Worm (Caenorhabditis elegans) whole organism, midembryonic: Measurements from ENCODE around the gene spe-18.

Source experiments
- T22C8.4 ChIP-seq: fragments of 200-800 bp; sonication (Bioruptor generic); IDR thresholded peaks from 2 replicates; pipeline ENCODE4 v1.3.6; 2022; ENCODE audit warnings: missing genetic modification characterization, missing compliant biosample characterization
- cog-1 ChIP-seq: sonication (generic microtip); optimal IDR thresholded peaks from 2 replicates; lab custom pipeline; 2016; ENCODE audit warnings: missing genetic modification characterization, missing compliant biosample characterization
- flt-1 ChIP-seq: fragments of 200-800 bp; sonication (Bioruptor generic); IDR thresholded peaks from 2 replicates; pipeline ENCODE4 v1.3.6; 2022; ENCODE audit warnings: missing genetic modification characterization, missing compliant biosample characterization
- klf-2 ChIP-seq: fragments of 200-800 bp; sonication (Bioruptor generic); conservative IDR thresholded peaks from 2 replicates; pipeline ENCODE4 v1.3.6; 2022; ENCODE audit warnings: missing genetic modification reagents, missing genetic modification characterization, missing compliant biosample characterization
- med-1 ChIP-seq: sonication (generic microtip); optimal IDR thresholded peaks from 2 replicates; lab custom pipeline; 2017; ENCODE audit warnings: missing genetic modification characterization, mild to moderate bottlenecking, missing compliant biosample characterization, antibody characterized with exemption, missing genetic modification reagents; ENCODE audit not compliant: insufficient read depth
- ref-1 ChIP-seq: fragments of 200-800 bp; sonication (Bioruptor generic); conservative IDR thresholded peaks from 2 replicates; pipeline ENCODE4 v1.3.6; 2022; ENCODE audit warnings: missing genetic modification reagents, missing genetic modification characterization, missing compliant biosample characterization
- tab-1 ChIP-seq: fragments of 200-800 bp; sonication (Bioruptor generic); IDR thresholded peaks from 2 replicates; pipeline ENCODE4 v1.3.6; 2022; ENCODE audit warnings: missing genetic modification characterization, missing compliant biosample characterization
- ztf-23 ChIP-seq: fragments of 200-800 bp; sonication (Bioruptor generic); IDR thresholded peaks from 2 replicates; pipeline ENCODE4 v1.3.6; 2022; ENCODE audit warnings: missing genetic modification reagents, missing genetic modification characterization, missing compliant biosample characterization
- ztf-29 ChIP-seq: fragments of 200-800 bp; sonication (Bioruptor generic); IDR thresholded peaks from 2 replicates; pipeline ENCODE4 v1.3.6; 2022; ENCODE audit warnings: missing genetic modification reagents, missing genetic modification characterization, missing compliant biosample characterization

The spe-18 gene

ce11 chrII:13130576-13130975 lies 22.6 kb downstream of the spe-18 start:
- TF ChIP-seq cog-1 (tag; lab: Kevin White, UChicago) (no peak), klf-2 (no peak), tab-1 (GFP tag; lab: Robert Waterston, UW) (no peak), flt-1 (no peak), ztf-29 (no peak), T22C8.4 (no peak), ztf-23 (GFP tag; lab: Robert Waterston, UW) (no peak), med-1 (no peak), ref-1 (GFP tag; lab: Robert Waterston, UW) (no peak)

- TF ChIP-seq tab-1 (GFP tag; lab: Robert Waterston, UW) (no peak), ref-1 (GFP tag; lab: Robert Waterston, UW) (no peak), ztf-23 (GFP tag; lab: Robert Waterston, UW) (no peak), klf-2 (no peak), T22C8.4 (no peak), ztf-29 (no peak), med-1 (no peak), cog-1 (tag; lab: Kevin White, UChicago) (no peak), flt-1 (no peak)
These were observed 23.6 kb downstream of the spe-18 start, which contains the start of gene F29C12.6 for ce11 chrII:13129602-13130001. Gene F29C12.6 (plus strand): TSS chrII:13129902.

- no peak for TF ChIP-seq flt-1
- no peak for TF ChIP-seq cog-1 (tag; lab: Kevin White, UChicago)
- no peak for TF ChIP-seq tab-1 (GFP tag; lab: Robert Waterston, UW)
- TF ChIP-seq ztf-29: no peak
- no peak for TF ChIP-seq ref-1 (GFP tag; lab: Robert Waterston, UW)
- no peak for TF ChIP-seq med-1
These were observed 30.5 kb downstream of the spe-18 start, which contains the start of gene bath-45 for ce11 chrII:13122720-13123119. Gene bath-45 (plus strand): TSS chrII:13123020.

- no peak for TF ChIP-seq tab-1 (GFP tag; lab: Robert Waterston, UW)
- no peak for TF ChIP-seq med-1
- peak; percentile 67 for TF ChIP-seq flt-1
- peak; percentile 71 for TF ChIP-seq ztf-23 (GFP tag; lab: Robert Waterston, UW)
- peak; percentile 53 for TF ChIP-seq cog-1 (tag; lab: Kevin White, UChicago)
- TF ChIP-seq ref-1 (GFP tag; lab: Robert Waterston, UW): no peak
- no peak for TF ChIP-seq T22C8.4
- no peak for TF ChIP-seq ztf-29
These were observed 36.1 kb downstream of the spe-18 start, which contains the start of gene gfm-1 for ce11 chrII:13117135-13117534. Gene gfm-1 (plus strand): TSS chrII:13117483.

- TF ChIP-seq flt-1 (no peak), cog-1 (tag; lab: Kevin White, UChicago) (no peak), T22C8.4 (no peak), med-1 (no peak), ztf-29 (no peak), klf-2 (no peak), ztf-23 (GFP tag; lab: Robert Waterston, UW) (no peak), tab-1 (GFP tag; lab: Robert Waterston, UW) (no peak), ref-1 (GFP tag; lab: Robert Waterston, UW) (no peak)
These were observed 36.5 kb downstream of the spe-18 start, which contains the start of gene rict-1 for ce11 chrII:13116710-13117109. Gene rict-1 (minus strand): TSS chrII:13116810.

- no peak for TF ChIP-seq flt-1
- TF ChIP-seq ztf-29: no peak
- no peak for TF ChIP-seq med-1
- TF ChIP-seq cog-1 (tag; lab: Kevin White, UChicago): no peak
- no peak for TF ChIP-seq klf-2
- TF ChIP-seq ztf-23 (GFP tag; lab: Robert Waterston, UW): no peak
- TF ChIP-seq tab-1 (GFP tag; lab: Robert Waterston, UW): no peak
- no peak for TF ChIP-seq T22C8.4
- no peak for TF ChIP-seq ref-1 (GFP tag; lab: Robert Waterston, UW)
These were observed 45.5 kb downstream of the spe-18 start, which contains the start of gene pqn-32 for ce11 chrII:13107719-13108118. Gene pqn-32 (plus strand): TSS chrII:13108019.
